Fruit fly (Drosophila melanogaster): ENCODE results near the gene CG43739.

DNA sequence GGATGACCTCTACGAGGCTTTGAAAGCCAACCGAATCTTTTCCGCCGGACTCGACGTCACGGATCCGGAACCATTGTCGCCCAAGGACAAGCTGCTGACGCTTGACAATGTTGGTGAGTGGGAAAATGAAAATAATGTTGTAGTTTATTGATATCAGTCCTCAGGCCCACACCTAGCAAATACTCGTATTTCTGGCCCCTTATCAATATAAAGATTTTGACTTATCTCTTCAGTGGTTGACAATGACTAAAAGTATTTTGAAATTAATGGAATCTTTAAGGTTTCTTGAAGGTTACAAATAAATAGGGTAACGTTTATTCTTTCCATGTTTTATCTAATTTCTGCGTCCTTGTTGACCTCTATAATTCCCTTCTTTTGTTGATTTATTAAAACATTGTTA is 91.7 kb downstream of the CG43739 start:
- TF ChIP-seq CG18011 (GFP tag; optimal IDR thresholded peaks at IDR 0.05) (no peak), Dll (GFP tag; IDR thresholded peaks at IDR 0.05; ENCODE audit: partially characterized antibody) (no peak), eve (GFP tag; optimal IDR thresholded peaks at IDR 0.05) (no peak), CG6854 (GFP tag; optimal IDR thresholded peaks at IDR 0.05) (no peak), zen2 (GFP tag; IDR thresholded peaks at IDR 0.05; ENCODE audit: partially characterized antibody) (no peak), Dbx (GFP tag; IDR thresholded peaks at IDR 0.05) (no peak), cato (GFP tag; optimal IDR thresholded peaks at IDR 0.05; ENCODE audit: borderline replicate concordance) (no peak)
